Fruit fly (Drosophila melanogaster): Measurements from ENCODE around the gene Pfrx.
A peak's percentile ranks its signal among the peaks of the same experiment; 100 is the strongest.

The Pfrx gene

dm6 chrX:19522597-19522996 is 27.3 kb downstream of the Pfrx start (continued):
- TF ChIP-seq dmrt11E (tag; optimal IDR thresholded peaks at IDR 0.05) (no peak), ase (GFP tag; IDR thresholded peaks at IDR 0.05) (no peak), CG34376 (GFP tag; optimal IDR thresholded peaks at IDR 0.05) (no peak), Pdp1 (GFP tag; optimal IDR thresholded peaks at IDR 0.05) (peak in 1 of 2 experiments; percentile 4), CG18764 (GFP tag; optimal IDR thresholded peaks at IDR 0.05) (no peak), Meics (GFP tag; optimal IDR thresholded peaks at IDR 0.05) (no peak), Adf1 (GFP tag; IDR thresholded peaks at IDR 0.05) (peak; percentile 76), CG43689 (GFP tag; IDR thresholded peaks at IDR 0.05) (no peak), HmgZ (tag; optimal IDR thresholded peaks at IDR 0.05) (peak; percentile 44), CG15479 (GFP tag; optimal IDR thresholded peaks at IDR 0.05) (peak; percentile 63), CG2712 (tag; optimal IDR thresholded peaks at IDR 0.05) (no peak), knrl (GFP tag; IDR thresholded peaks at IDR 0.05; ENCODE audit: partially characterized antibody) (no peak), Ada2b (GFP tag; IDR thresholded peaks at IDR 0.05) (no peak), sna (GFP tag; IDR thresholded peaks at IDR 0.05; ENCODE audit: partially characterized antibody) (0 out of 2 replicates have a peak, but pooled peaks have one; percentile 14), Aef1 (GFP tag; IDR thresholded peaks at IDR 0.05) (no peak), CG12219 (GFP tag; optimal IDR thresholded peaks at IDR 0.05) (no peak), CG16779 (GFP tag; IDR thresholded peaks at IDR 0.05) (no peak), CG31388 (GFP tag; optimal IDR thresholded peaks at IDR 0.05) (no peak), unpg (GFP tag; optimal IDR thresholded peaks at IDR 0.05) (no peak), CG6765 (GFP tag; optimal IDR thresholded peaks at IDR 0.05) (no peak), Dp (GFP tag; optimal IDR thresholded peaks at IDR 0.05) (no peak), prd (optimal IDR thresholded peaks at IDR 0.05) (no peak), prd (GFP tag; IDR thresholded peaks at IDR 0.05) (no peak), fd96Cb (tag; optimal IDR thresholded peaks at IDR 0.05) (no peak), Med (GFP tag) (peak; percentile 23), wek (GFP tag; optimal IDR thresholded peaks at IDR 0.05) (no peak), CG17612 (GFP tag; IDR thresholded peaks at IDR 0.05) (no peak), CG18262 (tag; optimal IDR thresholded peaks at IDR 0.05) (no peak), tap (tag; optimal IDR thresholded peaks at IDR 0.05) (no peak), chinmo (GFP tag; IDR thresholded peaks at IDR 0.05; ENCODE audit: partially characterized antibody) (peak; percentile 67; the same call in 1 of the 4 replicates), CG10274 (GFP tag; optimal IDR thresholded peaks at IDR 0.05) (no peak), H2.0 (GFP tag; IDR thresholded peaks at IDR 0.05) (no peak), CG17912 (GFP tag; optimal IDR thresholded peaks at IDR 0.05) (no peak), CG32532 (GFP tag; IDR thresholded peaks at IDR 0.05) (peak; percentile 38), al (GFP tag; IDR thresholded peaks at IDR 0.05) (no peak), CG15696 (tag; optimal IDR thresholded peaks at IDR 0.05) (no peak), CG9817 (tag; optimal IDR thresholded peaks at IDR 0.05) (no peak), tup (GFP tag; optimal IDR thresholded peaks at IDR 0.05) (no peak), cg (GFP tag; optimal IDR thresholded peaks at IDR 0.05) (peak; percentile 97), trem (tag; optimal IDR thresholded peaks at IDR 0.05) (no peak), B-H1 (GFP tag; IDR thresholded peaks at IDR 0.05) (no peak), gsb-n (tag; optimal IDR thresholded peaks at IDR 0.05) (no peak), CG14667 (GFP tag; IDR thresholded peaks at IDR 0.05) (no peak), Eip74EF (GFP tag; optimal IDR thresholded peaks at IDR 0.05) (no peak), CG2116 (GFP tag; optimal IDR thresholded peaks at IDR 0.05) (no peak), crc (GFP tag; optimal IDR thresholded peaks at IDR 0.05) (no peak), Dref (GFP tag; IDR thresholded peaks at IDR 0.05) (0 out of 2 replicates have a peak, but pooled peaks have one; percentile 15), Bgb (GFP tag; IDR thresholded peaks at IDR 0.05; ENCODE audit: partially characterized antibody) (peak; percentile 12; the same call in 1 of the 2 replicates), CoRest (tag; optimal IDR thresholded peaks at IDR 0.05) (peak; percentile 94), ci (GFP tag; IDR thresholded peaks at IDR 0.05) (0 out of 3 replicates have a peak, but pooled peaks have one; percentile 31), Bdp1 (GFP tag; optimal IDR thresholded peaks at IDR 0.05) (no peak)
